Fruit fly (Drosophila melanogaster): Measurements from ENCODE around the gene CG8100.
A peak's percentile ranks its signal among the peaks of the same experiment; 100 is the strongest.

The CG8100 gene

DNA sequence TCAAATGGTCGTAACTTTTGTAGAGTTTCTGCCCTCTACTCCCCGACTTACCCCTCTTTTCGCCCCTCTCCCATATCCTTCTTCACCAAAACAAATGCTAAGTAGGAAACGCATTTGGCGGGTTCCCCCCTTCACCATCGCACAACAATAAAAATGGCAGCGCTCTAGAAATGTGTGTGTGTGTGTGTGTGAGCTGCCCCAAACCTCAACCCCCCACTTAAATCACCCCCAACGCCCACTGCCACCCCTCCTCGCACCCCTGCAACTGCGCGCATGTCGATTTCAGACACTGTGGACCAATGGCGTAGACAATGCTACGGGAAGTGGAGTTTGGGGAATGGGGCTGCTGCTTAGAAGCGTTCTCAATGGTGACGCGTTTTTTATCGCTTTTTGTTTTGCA lies 26.4 kb downstream of the CG8100 start:
- TF ChIP-seq CTCF (optimal IDR thresholded peaks at IDR 0.05) (no peak), CG8478 (optimal IDR thresholded peaks at IDR 0.05) (no peak)

DNA sequence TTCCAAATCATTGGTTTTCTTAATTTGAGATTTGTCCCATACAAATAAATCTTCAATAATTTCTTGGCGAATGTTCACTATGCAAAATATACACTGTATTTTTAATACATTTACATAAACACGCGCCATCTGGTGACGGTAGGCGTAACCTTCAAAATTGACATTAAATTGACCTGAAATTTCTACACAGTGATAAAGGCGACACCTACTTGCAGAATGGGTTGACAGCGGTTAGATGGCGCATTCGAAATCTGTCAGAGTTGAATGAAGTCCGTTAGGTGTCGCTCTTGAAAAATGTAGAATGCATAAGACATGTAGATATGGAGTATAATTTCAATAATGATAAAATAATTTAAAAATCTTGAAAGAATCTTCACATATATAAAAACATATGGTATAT lies 28.0 kb downstream of the CG8100 start:
- TF ChIP-seq CTCF (optimal IDR thresholded peaks at IDR 0.05) (peak; percentile 99 to 100), CG8478 (optimal IDR thresholded peaks at IDR 0.05) (no peak)

DNA sequence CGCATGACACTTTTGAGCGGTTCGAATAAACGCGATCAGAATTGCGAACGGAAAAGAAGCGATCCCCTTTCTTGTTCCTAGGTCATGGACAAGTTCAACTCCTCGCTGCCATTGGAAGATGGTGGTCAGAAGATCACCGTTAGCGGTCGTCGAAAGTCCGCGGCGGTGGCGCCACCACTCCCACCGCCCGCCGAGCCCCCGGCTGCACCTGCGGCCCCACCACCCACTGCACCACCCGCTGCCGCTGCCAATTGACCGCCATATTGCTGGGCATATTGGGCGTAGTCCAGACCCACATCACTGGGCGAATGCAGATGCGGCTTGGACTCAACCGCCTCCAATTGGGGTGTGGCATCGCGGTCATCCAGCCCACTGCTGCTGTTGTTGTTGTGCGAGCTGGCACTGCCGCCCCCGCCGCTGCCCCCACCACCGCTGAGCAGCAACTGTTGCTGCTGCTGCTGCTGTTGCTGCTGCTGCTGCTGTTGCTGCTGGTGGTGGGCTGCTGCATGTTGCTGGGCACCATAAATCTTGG lies 29.6 kb downstream of the CG8100 start:
- no peak for TF ChIP-seq CTCF (optimal IDR thresholded peaks at IDR 0.05)
- no peak for TF ChIP-seq CG8478 (optimal IDR thresholded peaks at IDR 0.05)

DNA sequence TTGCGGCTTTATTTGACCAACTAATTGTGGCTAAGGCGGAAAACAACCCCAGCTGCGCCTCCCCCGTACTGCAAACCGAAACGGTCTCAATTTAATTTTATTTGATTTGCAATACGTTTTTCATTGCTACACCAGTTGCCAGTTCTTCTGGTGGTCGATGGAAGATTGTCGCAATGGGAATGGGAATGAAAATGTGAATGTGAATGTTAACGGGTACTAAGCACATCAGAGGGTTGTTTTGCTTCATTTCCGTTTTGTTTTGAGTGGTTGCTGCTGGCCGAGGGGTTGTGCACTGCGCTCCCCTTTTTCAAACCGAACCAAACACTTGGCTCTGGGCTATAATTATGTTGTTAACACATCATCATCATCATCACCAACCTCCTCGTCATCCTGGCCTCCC lies 30.7 kb downstream of the CG8100 start:
- TF ChIP-seq CG8478 (optimal IDR thresholded peaks at IDR 0.05) (no peak), CTCF (optimal IDR thresholded peaks at IDR 0.05) (no peak)

DNA sequence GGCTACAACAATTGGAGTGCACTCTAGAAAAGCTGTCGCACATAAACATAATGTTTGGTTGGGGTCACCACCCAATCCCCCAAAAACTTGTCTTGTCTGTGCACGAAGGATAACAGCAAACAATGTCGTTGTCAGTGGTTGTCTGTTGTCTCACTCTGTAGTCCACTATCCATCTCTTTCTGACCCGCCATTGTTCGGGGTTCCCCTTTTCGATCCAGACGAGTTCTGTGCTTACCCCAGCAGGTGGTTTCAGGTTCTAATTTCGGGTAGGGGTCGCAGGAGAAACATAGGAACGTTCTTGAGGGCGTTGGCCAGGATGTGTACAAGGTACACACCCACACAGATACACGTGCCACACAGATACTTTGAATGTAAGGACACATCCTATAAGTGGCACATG lies 35.4 kb downstream of the CG8100 start:
- TF ChIP-seq CG8478 (optimal IDR thresholded peaks at IDR 0.05) (no peak), CTCF (optimal IDR thresholded peaks at IDR 0.05) (no peak)

DNA sequence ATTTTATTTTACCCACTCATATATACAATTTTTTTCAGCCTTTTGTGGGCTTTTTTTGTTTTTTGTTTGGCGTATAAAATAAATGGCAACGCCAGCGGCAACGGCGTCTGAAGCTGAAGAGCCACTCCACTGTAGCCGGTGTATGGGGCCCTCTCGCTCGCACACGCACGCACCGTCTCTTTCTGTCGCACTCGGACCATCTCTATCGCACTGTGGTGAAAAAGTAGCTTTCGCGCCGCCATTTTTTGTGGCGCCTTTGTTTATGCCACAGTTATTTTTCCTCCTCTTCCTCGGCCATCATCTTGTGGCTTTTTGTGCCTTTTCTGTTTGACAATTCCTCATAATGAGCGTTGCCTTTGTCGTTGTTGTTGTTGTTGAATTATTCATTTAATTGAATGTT lies 38.6 kb downstream of the CG8100 start:
- TF ChIP-seq CG8478 (optimal IDR thresholded peaks at IDR 0.05) (no peak), CTCF (optimal IDR thresholded peaks at IDR 0.05) (no peak)

DNA sequence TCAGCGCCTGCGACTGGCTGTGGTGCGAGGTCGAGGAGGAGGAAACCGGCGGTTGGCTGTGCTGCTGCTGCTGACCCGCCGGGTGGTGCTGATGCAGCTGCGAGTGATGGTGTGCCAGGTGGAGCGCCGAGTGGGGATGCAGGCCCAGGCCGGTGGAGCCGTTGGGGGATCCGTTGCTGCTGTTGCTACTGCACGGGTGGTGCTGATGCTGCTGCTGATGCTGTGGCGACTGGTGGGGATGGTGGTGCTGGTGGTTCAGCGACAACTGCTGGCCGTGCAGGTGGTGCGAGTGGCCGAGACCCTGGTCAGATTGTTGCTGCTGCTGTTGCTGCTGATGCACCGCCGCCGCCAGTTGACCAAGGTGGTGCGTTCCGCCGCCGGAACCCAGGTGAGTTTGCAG lies 42.2 kb downstream of the CG8100 start:
- TF ChIP-seq CG8478 (optimal IDR thresholded peaks at IDR 0.05) (no peak), CTCF (optimal IDR thresholded peaks at IDR 0.05) (no peak)

DNA sequence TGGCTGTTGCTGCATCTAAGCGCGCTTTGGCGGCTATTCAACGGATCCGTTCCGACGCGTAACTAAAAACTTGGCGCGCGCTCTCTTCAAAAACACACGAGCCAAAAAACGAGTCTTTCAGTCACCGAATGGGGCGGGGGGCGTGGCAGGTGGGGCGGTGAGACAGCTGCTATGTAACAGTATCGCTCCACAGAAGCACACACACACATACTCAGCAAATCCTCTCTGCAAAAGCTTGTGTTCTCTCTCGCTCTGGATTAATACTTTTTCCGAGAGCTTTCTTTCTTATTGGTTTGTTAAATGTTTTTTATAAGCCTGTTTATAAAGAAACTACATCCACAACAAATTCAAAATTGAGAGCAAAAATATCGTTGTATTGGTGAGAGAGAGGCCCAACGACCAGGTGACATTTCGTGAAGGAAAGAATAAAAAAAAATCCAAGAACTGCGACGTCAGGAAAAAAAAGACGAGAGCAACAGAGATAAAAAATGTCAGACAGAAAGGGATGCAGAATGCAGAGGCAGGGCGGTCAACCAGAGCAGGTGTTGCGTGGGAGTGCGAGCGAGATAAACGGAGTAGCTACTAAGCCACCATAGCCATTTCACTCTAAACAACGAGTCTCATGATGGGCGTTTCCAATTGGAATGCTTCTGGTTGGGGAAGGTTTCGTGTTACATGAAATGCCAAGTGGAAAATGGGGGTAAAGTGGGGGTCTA lies 48.0 kb downstream of the CG8100 start, which contains the start of gene Sox21b:
Gene Sox21b (minus strand): TSS at position 51 of the 716 bp plus-strand sequence.
- peak; percentile 59 for TF ChIP-seq CG8478 (optimal IDR thresholded peaks at IDR 0.05)
- peak; percentile 55 to 57 for TF ChIP-seq CTCF (optimal IDR thresholded peaks at IDR 0.05)

DNA sequence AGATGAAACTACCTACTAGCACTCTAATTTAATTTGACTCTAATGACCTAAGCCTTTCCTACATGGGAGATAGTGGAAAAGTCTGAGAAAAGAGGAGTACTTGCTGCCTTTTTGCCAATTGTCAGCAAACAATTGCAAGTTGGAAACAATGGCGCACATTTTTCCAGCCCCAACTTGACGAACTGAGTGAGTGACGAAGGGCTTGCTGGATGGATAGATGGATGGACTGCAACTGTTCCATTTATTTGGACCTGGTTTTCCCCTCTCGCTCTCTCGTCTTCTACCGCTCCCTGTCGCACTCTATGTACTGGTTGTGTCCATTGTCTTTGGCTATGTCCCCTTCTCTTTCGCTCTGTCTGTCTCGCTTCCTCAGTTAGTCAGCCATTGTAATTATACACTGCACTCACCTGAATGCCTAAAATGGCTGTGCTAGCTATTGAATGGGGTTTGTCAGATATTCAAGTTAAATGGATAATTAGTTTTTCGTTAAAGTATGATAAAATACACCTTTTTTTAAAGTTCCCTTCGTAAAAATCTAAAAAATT lies 49.5 kb downstream of the CG8100 start:
- TF ChIP-seq CTCF (optimal IDR thresholded peaks at IDR 0.05), result peak in 1 of 2 experiments; percentile 6
- no peak for TF ChIP-seq CG8478 (optimal IDR thresholded peaks at IDR 0.05)

DNA sequence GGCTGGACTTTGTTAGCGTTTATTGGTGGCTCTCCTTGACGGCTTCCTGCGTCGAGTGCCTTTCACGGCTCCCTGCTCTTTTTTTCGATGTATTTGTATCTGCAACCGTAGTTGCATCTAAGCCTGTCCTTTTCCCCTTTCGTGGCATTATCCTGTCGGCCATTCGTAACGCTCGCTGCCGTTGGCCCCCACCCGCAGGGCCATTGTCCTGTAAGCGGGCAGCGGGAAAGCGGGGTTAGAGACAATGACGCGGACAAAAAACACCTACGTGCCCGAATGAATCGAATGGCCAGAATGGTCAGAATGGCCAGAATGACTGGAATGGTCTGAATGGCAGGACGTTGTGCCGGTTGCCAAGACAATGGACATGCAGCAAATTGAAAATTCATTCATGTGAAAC lies 52.1 kb downstream of the CG8100 start:
- no peak for TF ChIP-seq CG8478 (optimal IDR thresholded peaks at IDR 0.05)
- no peak for TF ChIP-seq CTCF (optimal IDR thresholded peaks at IDR 0.05)
